Fruit fly (Drosophila melanogaster) whole organism, embryonic: Measurements from ENCODE around the gene Ran-like.

Experiments used
- Abd-B ChIP-seq: fragments of 200-800 bp; sonication (Bioruptor generic); optimal IDR thresholded peaks from 2 replicates; lab custom pipeline; 2018; ENCODE audit warnings: missing biosample characterization, mild to moderate bottlenecking, missing genetic modification characterization, moderate library complexity
- CG10321 ChIP-seq: fragments of 200-800 bp; sonication (Bioruptor generic); IDR thresholded peaks from 2 replicates; pipeline ENCODE4 v1.3.6; 2022; ENCODE audit warnings: missing biosample characterization, missing genetic modification characterization
- CG10959 ChIP-seq: fragments of 200-800 bp; sonication (Bioruptor generic); IDR thresholded peaks from 2 replicates; pipeline ENCODE4 v1.3.6; 2022; ENCODE audit warnings: missing biosample characterization, missing genetic modification characterization
- CG11723 ChIP-seq: fragments of 200-800 bp; sonication (Bioruptor generic); optimal IDR thresholded peaks from 2 replicates; lab custom pipeline; 2017; ENCODE audit warnings: missing biosample characterization, mild to moderate bottlenecking, missing genetic modification characterization
- CG12155 ChIP-seq: fragments of 200-800 bp; sonication (Bioruptor generic); optimal IDR thresholded peaks from 3 replicates; lab custom pipeline; 2016; ENCODE audit warnings: missing biosample characterization, missing genetic modification characterization
- CG12942 ChIP-seq: fragments of 200-800 bp; sonication (Bioruptor generic); optimal IDR thresholded peaks from 3 replicates; lab custom pipeline; 2016; ENCODE audit warnings: missing biosample characterization, missing genetic modification characterization
- CG16813 ChIP-seq: fragments of 200-800 bp; sonication (Bioruptor generic); IDR thresholded peaks from 3 replicates; pipeline ENCODE4 v1.3.6; 2022; ENCODE audit warnings: missing biosample characterization, missing genetic modification characterization; ENCODE audit not compliant: partially characterized antibody
- CG17361 ChIP-seq: fragments of 200-800 bp; sonication (Bioruptor generic); IDR thresholded peaks from 3 replicates; pipeline ENCODE4 v1.3.6; 2022; ENCODE audit warnings: missing biosample characterization, missing genetic modification characterization
- CG17802 ChIP-seq: fragments of 200-800 bp; sonication (Bioruptor generic); optimal IDR thresholded peaks from 2 replicates; lab custom pipeline; 2018; ENCODE audit warnings: missing biosample characterization, mild to moderate bottlenecking, missing genetic modification characterization, moderate library complexity
- CG2120 ChIP-seq: fragments of 200-800 bp; sonication (Bioruptor generic); optimal IDR thresholded peaks from 3 replicates; lab custom pipeline; 2016; ENCODE audit warnings: missing biosample characterization, missing genetic modification characterization
- CG2875 ChIP-seq: fragments of 200-800 bp; sonication (Bioruptor generic); optimal IDR thresholded peaks from 2 replicates; lab custom pipeline; 2017; ENCODE audit warnings: missing biosample characterization, mild to moderate bottlenecking, missing genetic modification characterization, missing genetic modification reagents
- CG30020 ChIP-seq: fragments of 200-800 bp; optimal IDR thresholded peaks from 2 replicates; lab custom pipeline; 2019; ENCODE audit warnings: missing biosample characterization, mild to moderate bottlenecking, missing genetic modification characterization, moderate library complexity
- CG32767 ChIP-seq: fragments of 200-800 bp; sonication (Bioruptor generic); IDR thresholded peaks from 2 replicates; pipeline ENCODE4 v1.3.6; 2022; ENCODE audit warnings: missing biosample characterization, missing genetic modification characterization
- CG3407 ChIP-seq: fragments of 200-800 bp; sonication (Bioruptor generic); optimal IDR thresholded peaks from 2 replicates; lab custom pipeline; 2018; ENCODE audit warnings: missing biosample characterization, mild to moderate bottlenecking, missing genetic modification characterization
- CG34376 ChIP-seq: fragments of 200-800 bp; sonication (Bioruptor generic); optimal IDR thresholded peaks from 2 replicates; lab custom pipeline; 2018; ENCODE audit warnings: missing biosample characterization, mild to moderate bottlenecking, missing genetic modification characterization
- CG3838 ChIP-seq: fragments of 200-800 bp; sonication (Bioruptor generic); optimal IDR thresholded peaks from 3 replicates; lab custom pipeline; 2016; ENCODE audit warnings: missing biosample characterization, missing genetic modification characterization
- CG6175 ChIP-seq: fragments of 200-800 bp; sonication (Bioruptor generic); IDR thresholded peaks from 3 replicates; pipeline ENCODE4 v1.3.6; 2022; ENCODE audit warnings: missing biosample characterization, missing genetic modification characterization
- CG7745 ChIP-seq: fragments of 200-800 bp; sonication (Bioruptor generic); optimal IDR thresholded peaks from 2 replicates; lab custom pipeline; 2018; ENCODE audit warnings: missing biosample characterization, mild to moderate bottlenecking, missing genetic modification characterization, moderate library complexity
- CG8388 ChIP-seq: fragments of 200-800 bp; sonication (Bioruptor generic); optimal IDR thresholded peaks from 2 replicates; lab custom pipeline; 2019; ENCODE audit warnings: missing biosample characterization, mild to moderate bottlenecking, missing genetic modification characterization, moderate library complexity
- CG9727 ChIP-seq: fragments of 200-800 bp; sonication (Bioruptor generic); optimal IDR thresholded peaks from 3 replicates; lab custom pipeline; 2017; ENCODE audit warnings: missing biosample characterization, mild to moderate bottlenecking, missing genetic modification characterization
- CG9876 ChIP-seq: fragments of 200-800 bp; sonication (Bioruptor generic); optimal IDR thresholded peaks from 2 replicates; lab custom pipeline; 2016; ENCODE audit warnings: missing biosample characterization, missing genetic modification characterization
- CHES-1-like ChIP-seq: fragments of 200-800 bp; sonication (Bioruptor generic); optimal IDR thresholded peaks from 2 replicates; lab custom pipeline; 2016; ENCODE audit warnings: missing biosample characterization, missing genetic modification characterization
- GATAe ChIP-seq: fragments of 200-800 bp; sonication (Bioruptor generic); conservative IDR thresholded peaks from 2 replicates; pipeline ENCODE4 v1.3.6; 2022; ENCODE audit warnings: missing biosample characterization, missing genetic modification characterization
- Hsf ChIP-seq: fragments of 200-800 bp; sonication (Bioruptor generic); optimal IDR thresholded peaks from 3 replicates; lab custom pipeline; 2016; ENCODE audit warnings: missing biosample characterization, missing genetic modification characterization
- MTF-1 ChIP-seq: fragments of 200-800 bp; sonication (Bioruptor generic); optimal IDR thresholded peaks from 2 replicates; lab custom pipeline; 2018; ENCODE audit warnings: missing biosample characterization, mild to moderate bottlenecking, missing genetic modification characterization, borderline replicate concordance
- Nf-YB ChIP-seq: fragments of 200-800 bp; sonication (Bioruptor generic); optimal IDR thresholded peaks from 3 replicates; lab custom pipeline; 2019; ENCODE audit warnings: missing biosample characterization, mild to moderate bottlenecking, missing genetic modification characterization, moderate library complexity
- Ssrp ChIP-seq: fragments of 200-800 bp; sonication (Bioruptor generic); optimal IDR thresholded peaks from 2 replicates; lab custom pipeline; 2018; ENCODE audit warnings: missing biosample characterization, mild to moderate bottlenecking, missing genetic modification characterization, moderate library complexity
- Stat92E ChIP-seq, 3 experiments: fragments of >200 bp in 2 of 3; fragments of 200-800 bp in 1 of 3; sonication (Bioruptor generic) in 1 of 3; optimal IDR thresholded peaks; 2 replicates each; lab custom pipeline; 2017 to 2019; ENCODE audit warnings: missing biosample characterization in 3 of 3, missing genetic modification characterization in 3 of 3, mild to moderate bottlenecking in 1 of 3, moderate library complexity in 1 of 3
- abd-A ChIP-seq: fragments of 200-800 bp; sonication (Bioruptor generic); optimal IDR thresholded peaks from 3 replicates; lab custom pipeline; 2019; ENCODE audit warnings: missing biosample characterization, mild to moderate bottlenecking, missing genetic modification characterization, moderate library complexity
- ase ChIP-seq: fragments of 200-800 bp; sonication (Bioruptor generic); IDR thresholded peaks from 3 replicates; pipeline ENCODE4 v1.3.6; 2022; ENCODE audit warnings: missing biosample characterization, missing genetic modification characterization
- bcd ChIP-seq: fragments of 200-800 bp; sonication (Bioruptor generic); optimal IDR thresholded peaks from 2 replicates; lab custom pipeline; 2017; ENCODE audit warnings: missing biosample characterization, mild to moderate bottlenecking, missing genetic modification characterization
- chif ChIP-seq, 2 experiments: fragments of 200-800 bp; sonication (Bioruptor generic); optimal IDR thresholded peaks; 3 replicates each; lab custom pipeline; 2016; ENCODE audit warnings: missing biosample characterization in 2 of 2, missing genetic modification characterization in 2 of 2
- dan ChIP-seq: fragments of 200-800 bp; sonication (Bioruptor generic); IDR thresholded peaks from 2 replicates; pipeline ENCODE4 v1.3.6; 2022; ENCODE audit warnings: missing biosample characterization, missing genetic modification characterization
- disco-r ChIP-seq: fragments of 200-800 bp; sonication (Bioruptor generic); optimal IDR thresholded peaks from 2 replicates; lab custom pipeline; 2016; ENCODE audit warnings: missing biosample characterization, missing genetic modification characterization
- dysf ChIP-seq: fragments of 200-800 bp; sonication (Bioruptor generic); IDR thresholded peaks from 3 replicates; pipeline ENCODE4 v1.3.6; 2022; ENCODE audit warnings: missing biosample characterization, missing genetic modification characterization
- eve ChIP-seq, 2 experiments: fragments of >200 bp; optimal IDR thresholded peaks; 2 replicates each; lab custom pipeline; 2017; ENCODE audit warnings: missing biosample characterization in 2 of 2, missing genetic modification characterization in 2 of 2
- ftz-f1 ChIP-seq: fragments of 200-800 bp; sonication (Bioruptor generic); optimal IDR thresholded peaks from 2 replicates; lab custom pipeline; 2016; ENCODE audit warnings: missing biosample characterization, missing genetic modification characterization
- grau ChIP-seq: fragments of 200-800 bp; optimal IDR thresholded peaks from 3 replicates; lab custom pipeline; 2019; ENCODE audit warnings: missing biosample characterization, mild to moderate bottlenecking, missing genetic modification characterization, moderate library complexity
- grn ChIP-seq: fragments of 200-800 bp; sonication (Bioruptor generic); optimal IDR thresholded peaks from 3 replicates; lab custom pipeline; 2017; ENCODE audit warnings: missing biosample characterization, missing genetic modification characterization
- hkb ChIP-seq, 2 experiments: fragments of 200-800 bp in 1 of 2; fragments of >200 bp in 1 of 2; sonication (Bioruptor generic) in 1 of 2; IDR thresholded peaks in 1 of 2; optimal IDR thresholded peaks in 1 of 2; 2 replicates each; pipeline versions ENCODE4 v1.3.6 to Lab custom; 2017 to 2022; ENCODE audit warnings: missing biosample characterization in 1 of 2, missing genetic modification characterization in 1 of 2
- ind ChIP-seq: fragments of 200-800 bp; sonication (Bioruptor generic); optimal IDR thresholded peaks from 3 replicates; lab custom pipeline; 2016; ENCODE audit warnings: missing biosample characterization, missing genetic modification characterization
- inv ChIP-seq: fragments of 200-800 bp; sonication (Bioruptor generic); IDR thresholded peaks from 2 replicates; pipeline ENCODE4 v1.3.6; 2022; ENCODE audit warnings: missing biosample characterization, missing genetic modification characterization; ENCODE audit not compliant: partially characterized antibody
- lbe ChIP-seq: fragments of 200-800 bp; sonication (Bioruptor generic); optimal IDR thresholded peaks from 2 replicates; lab custom pipeline; 2016; ENCODE audit warnings: missing biosample characterization, mild to moderate bottlenecking, missing genetic modification characterization
- luna ChIP-seq: fragments of 200-800 bp; sonication (Bioruptor generic); optimal IDR thresholded peaks from 2 replicates; lab custom pipeline; 2016; ENCODE audit warnings: missing biosample characterization, missing genetic modification characterization
- peb ChIP-seq: fragments of 200-800 bp; sonication (Bioruptor generic); IDR thresholded peaks from 2 replicates; pipeline ENCODE4 v1.3.6; 2022; ENCODE audit warnings: missing biosample characterization, missing genetic modification characterization
- ro ChIP-seq: fragments of 200-800 bp; sonication (Bioruptor generic); IDR thresholded peaks from 2 replicates; pipeline ENCODE4 v1.3.6; 2022; ENCODE audit warnings: missing biosample characterization, missing genetic modification characterization
- sc ChIP-seq, 3 experiments: fragments of >200 bp in 2 of 3; fragments of 200-800 bp in 1 of 3; sonication (Bioruptor generic) in 1 of 3; optimal IDR thresholded peaks; 2 replicates in 2 of 3; 3 replicates in 1 of 3; lab custom pipeline; 2017; ENCODE audit warnings: mild to moderate bottlenecking in 1 of 3, missing biosample characterization in 1 of 3, missing genetic modification characterization in 1 of 3, missing genetic modification reagents in 1 of 3
- tll ChIP-seq, 2 experiments: fragments of 200-800 bp in 1 of 2; fragments of >200 bp in 1 of 2; sonication (Bioruptor generic) in 1 of 2; optimal IDR thresholded peaks; 2 replicates each; lab custom pipeline; 2017 to 2019; ENCODE audit warnings: missing biosample characterization in 2 of 2, missing genetic modification characterization in 2 of 2, mild to moderate bottlenecking in 1 of 2, moderate library complexity in 1 of 2
- trh ChIP-seq: fragments of 200-800 bp; sonication (Bioruptor generic); optimal IDR thresholded peaks from 2 replicates; lab custom pipeline; 2016; ENCODE audit warnings: missing biosample characterization, missing genetic modification characterization

The Ran-like gene

DNA sequence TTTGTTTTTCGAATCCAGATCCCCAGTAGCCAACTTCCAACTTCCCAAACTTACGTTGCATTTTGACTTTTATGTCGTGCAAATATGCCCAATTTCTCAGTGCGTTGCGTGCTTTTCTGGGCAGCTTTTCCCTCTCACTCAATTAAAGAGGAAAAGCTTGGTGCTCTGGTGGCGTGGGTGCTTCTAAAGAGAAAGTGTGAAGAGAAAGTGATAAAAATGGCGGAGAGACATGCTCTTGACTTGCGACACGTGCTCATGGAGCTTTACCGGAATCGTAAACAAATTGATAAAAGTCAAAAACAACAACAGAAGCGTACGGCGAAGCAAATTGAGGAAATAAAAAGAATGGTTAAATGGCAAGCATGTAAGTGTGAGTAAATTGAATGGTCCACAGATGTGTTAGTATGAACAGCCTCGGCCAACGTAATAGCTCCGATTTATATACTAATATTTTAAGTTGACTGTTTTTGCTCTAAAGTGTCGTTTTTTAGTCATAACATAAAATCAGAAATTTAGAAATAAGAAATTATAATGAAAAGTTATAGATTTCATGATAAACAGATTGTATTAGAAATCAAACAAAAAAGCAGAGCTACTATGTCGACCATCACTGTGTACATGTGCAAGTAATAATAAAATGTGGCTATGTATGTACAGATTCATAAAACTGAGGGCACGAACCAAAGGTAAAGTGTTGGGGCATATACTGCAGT lies 8.8 kb upstream of the Ran-like start (continued):
- TF ChIP-seq peb = no peak
- no peak for TF ChIP-seq ftz-f1 (GFP tag; lab: Kevin White, UChicago)
- TF ChIP-seq CG32767 (GFP tag; lab: Robert Waterston, UW) = no peak
- TF ChIP-seq CG12155 (GFP tag; lab: Kevin White, UChicago) = no peak
- no peak for TF ChIP-seq GATAe (GFP tag; lab: Robert Waterston, UW)
- no peak for TF ChIP-seq ind (GFP tag; lab: Kevin White, UChicago)
- TF ChIP-seq chif (GFP tag; optimal IDR thresholded peaks at IDR 0.05; lab: Kevin White, UChicago) = no peak
- peak; percentile 34 for TF ChIP-seq bcd (GFP tag; lab: Kevin White, UChicago)
- TF ChIP-seq Hsf (GFP tag; lab: Kevin White, UChicago) = no peak
- no peak for TF ChIP-seq inv (GFP tag; lab: Robert Waterston, UW)
- TF ChIP-seq grau (tag; lab: Kevin White, UChicago) = peak; percentile 30
- no peak for TF ChIP-seq CG7745
- TF ChIP-seq CG17802 (tag; lab: Kevin White, UChicago) = no peak
- no peak for TF ChIP-seq luna (GFP tag; lab: Kevin White, UChicago)
- no peak for TF ChIP-seq CG3838
- no peak for TF ChIP-seq CG34376
- no peak for TF ChIP-seq ro
- no peak for TF ChIP-seq hkb (optimal IDR thresholded peaks at IDR 0.05; lab: Kevin White, UChicago)
- peak; percentile 44 for TF ChIP-seq hkb (GFP tag; IDR thresholded peaks at IDR 0.05; lab: Robert Waterston, UW)
- no peak for TF ChIP-seq eve (GFP tag; optimal IDR thresholded peaks at IDR 0.05; lab: Kevin White, UChicago)
- TF ChIP-seq CG2875 (GFP tag; lab: Kevin White, UChicago) = no peak
- TF ChIP-seq MTF-1 (GFP tag; lab: Kevin White, UChicago) = no peak
- no peak for TF ChIP-seq lbe
- no peak for TF ChIP-seq Ssrp (tag; lab: Kevin White, UChicago)
- no peak for TF ChIP-seq disco-r (GFP tag; lab: Kevin White, UChicago)
- no peak for TF ChIP-seq Stat92E (GFP tag; optimal IDR thresholded peaks at IDR 0.05; lab: Kevin White, UChicago)
- TF ChIP-seq CHES-1-like (GFP tag; lab: Kevin White, UChicago) = no peak
- peak; percentile 54; the same call in 2 of the 3 replicates for TF ChIP-seq CG17361 (GFP tag; lab: Robert Waterston, UW)
- no peak for TF ChIP-seq CG2120 (GFP tag; lab: Kevin White, UChicago)
- TF ChIP-seq CG16813 = no peak
- TF ChIP-seq CG8388 = peak; percentile 21
- TF ChIP-seq trh (GFP tag; lab: Kevin White, UChicago) = no peak
- no peak for TF ChIP-seq grn (GFP tag; lab: Kevin White, UChicago)
- TF ChIP-seq tll (GFP tag; optimal IDR thresholded peaks at IDR 0.05; lab: Kevin White, UChicago) = no peak
- no peak for TF ChIP-seq CG6175 (GFP tag; lab: Robert Waterston, UW)
- TF ChIP-seq CG9727 (GFP tag; lab: Kevin White, UChicago) = no peak
- TF ChIP-seq CG10959 (GFP tag; lab: Robert Waterston, UW) = no peak
- no peak for TF ChIP-seq CG3407 (GFP tag; lab: Kevin White, UChicago)
- TF ChIP-seq dysf (GFP tag; lab: Robert Waterston, UW) = no peak
- no peak for TF ChIP-seq CG12942 (GFP tag; lab: Kevin White, UChicago)
- no peak for TF ChIP-seq Abd-B (GFP tag; lab: Kevin White, UChicago)
- TF ChIP-seq ase = no peak; the same call in 2 of the 3 replicates
- no peak for TF ChIP-seq CG10321 (GFP tag; lab: Robert Waterston, UW)
- no peak for TF ChIP-seq Nf-YB (GFP tag; lab: Kevin White, UChicago)
- no peak for TF ChIP-seq abd-A (tag; lab: Kevin White, UChicago)
- TF ChIP-seq CG30020 (tag; lab: Kevin White, UChicago) = no peak
- TF ChIP-seq dan (GFP tag; lab: Robert Waterston, UW) = no peak
- TF ChIP-seq CG9876 (GFP tag; lab: Kevin White, UChicago) = no peak
- TF ChIP-seq sc (optimal IDR thresholded peaks at IDR 0.05; lab: Kevin White, UChicago) = no peak
- TF ChIP-seq sc (GFP tag; optimal IDR thresholded peaks at IDR 0.05; lab: Kevin White, UChicago) = no peak
- TF ChIP-seq CG11723 (GFP tag; lab: Kevin White, UChicago) = no peak
